Worm (Caenorhabditis elegans): Measurements from ENCODE around the gene T05A7.3.

T05A7.3 gene

ce11 chrII:4640748-4641147 is 34.8 kb upstream of the T05A7.3 start:
- TF ChIP-seq sem-2 (GFP tag; optimal IDR thresholded peaks at IDR 0.05) (no peak), unc-39 (tag; optimal IDR thresholded peaks at IDR 0.05) (no peak), ces-1 (GFP tag; optimal IDR thresholded peaks at IDR 0.05) (peak; percentile 78), drap-1 (GFP tag; optimal IDR thresholded peaks at IDR 0.05) (no peak), ham-2 (GFP tag; optimal IDR thresholded peaks at IDR 0.05) (no peak), unc-120 (tag; optimal IDR thresholded peaks at IDR 0.05; ENCODE audit: poor library complexity, severe bottlenecking) (peak; percentile 47), lin-32 (GFP tag; optimal IDR thresholded peaks at IDR 0.05) (peak; percentile 67), lsy-2 (tag; optimal IDR thresholded peaks at IDR 0.05) (peak; percentile 4), nhr-28 (tag; optimal IDR thresholded peaks at IDR 0.05) (no peak), pha-4 (tag; optimal IDR thresholded peaks at IDR 0.05) (no peak), elt-3 (tag; optimal IDR thresholded peaks at IDR 0.05) (no peak), cnd-1 (tag; optimal IDR thresholded peaks at IDR 0.05) (peak; percentile 91), nhr-237 (tag; optimal IDR thresholded peaks at IDR 0.05) (no peak), mep-1 (tag; optimal IDR thresholded peaks at IDR 0.05) (peak; percentile 72), mls-2 (tag; optimal IDR thresholded peaks at IDR 0.05) (peak; percentile 21), ceh-83 (GFP tag; optimal IDR thresholded peaks at IDR 0.05) (no peak), ceh-39 (tag; optimal IDR thresholded peaks at IDR 0.05) (no peak), hlh-1 (tag; optimal IDR thresholded peaks at IDR 0.05) (no peak)

DNA sequence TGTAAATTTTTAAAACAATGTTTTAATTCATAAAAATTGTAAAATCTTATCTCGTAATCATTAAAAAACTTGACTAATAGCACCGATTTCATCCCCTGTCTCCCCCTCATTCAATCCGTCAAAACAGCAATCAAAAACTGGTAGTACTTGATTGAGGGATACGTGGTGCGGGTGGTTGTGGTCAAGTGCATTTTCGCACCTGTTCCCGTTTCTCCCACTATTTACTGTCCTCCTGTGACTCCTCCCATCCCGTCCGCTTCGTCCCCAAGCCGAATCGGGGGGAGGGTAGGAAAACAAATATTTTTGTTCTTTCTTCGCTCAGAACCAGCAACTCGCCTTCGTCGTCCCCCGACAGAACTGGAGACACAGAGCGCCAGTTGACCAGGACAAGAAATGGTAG is 26.8 kb upstream of the T05A7.3 start, which contains the start of gene lgc-27:
Gene lgc-27 (plus strand): TSS at position 301 of the 400 bp plus-strand sequence.
- TF ChIP-seq pha-4 (tag; optimal IDR thresholded peaks at IDR 0.05) = peak; percentile 55
- no peak for TF ChIP-seq unc-62 (GFP tag; optimal IDR thresholded peaks at IDR 0.05)
- no peak for TF ChIP-seq ztf-11 (tag; optimal IDR thresholded peaks at IDR 0.05)
- TF ChIP-seq tbx-8 (GFP tag; optimal IDR thresholded peaks at IDR 0.05) = no peak
- TF ChIP-seq elt-3 (tag; optimal IDR thresholded peaks at IDR 0.05) = no peak
- TF ChIP-seq unc-120 (tag; optimal IDR thresholded peaks at IDR 0.05; ENCODE audit: poor library complexity, severe bottlenecking) = no peak
- no peak for TF ChIP-seq nhr-12 (tag; optimal IDR thresholded peaks at IDR 0.05)
- no peak for TF ChIP-seq nhr-2 (tag; optimal IDR thresholded peaks at IDR 0.05)
- TF ChIP-seq ceh-43 (GFP tag; optimal IDR thresholded peaks at IDR 0.05) = no peak

ce11 chrII:4650072-4650471 is 25.5 kb upstream of the T05A7.3 start:
- TF ChIP-seq hlh-1 (tag; optimal IDR thresholded peaks at IDR 0.05) (peak; percentile 31), drap-1 (GFP tag; optimal IDR thresholded peaks at IDR 0.05) (no peak)

DNA sequence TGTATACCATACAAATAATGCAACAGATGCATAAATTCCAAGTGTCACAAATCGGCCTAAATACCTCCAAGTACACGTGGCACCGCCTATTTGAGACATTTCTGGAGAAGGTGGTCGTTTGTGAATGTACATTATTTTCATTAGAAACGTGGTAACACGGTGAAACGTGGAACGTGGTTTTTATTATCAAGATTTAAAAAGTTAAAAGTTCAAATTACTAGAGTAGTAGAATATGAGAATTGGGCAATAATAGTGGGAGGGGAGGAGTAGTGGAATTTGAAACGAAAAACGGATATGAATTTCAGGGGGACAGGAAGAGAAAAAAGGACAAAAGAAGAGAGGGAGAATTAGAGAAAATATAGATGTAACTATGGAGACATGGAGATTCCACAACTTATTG is 19.7 kb upstream of the T05A7.3 start, which contains the start of gene fut-6:
Gene fut-6 (minus strand): TSS at position 101 of the 400 bp plus-strand sequence.
- TF ChIP-seq ham-2 (GFP tag; optimal IDR thresholded peaks at IDR 0.05) (no peak), sptf-1 (tag; optimal IDR thresholded peaks at IDR 0.05) (no peak)

DNA sequence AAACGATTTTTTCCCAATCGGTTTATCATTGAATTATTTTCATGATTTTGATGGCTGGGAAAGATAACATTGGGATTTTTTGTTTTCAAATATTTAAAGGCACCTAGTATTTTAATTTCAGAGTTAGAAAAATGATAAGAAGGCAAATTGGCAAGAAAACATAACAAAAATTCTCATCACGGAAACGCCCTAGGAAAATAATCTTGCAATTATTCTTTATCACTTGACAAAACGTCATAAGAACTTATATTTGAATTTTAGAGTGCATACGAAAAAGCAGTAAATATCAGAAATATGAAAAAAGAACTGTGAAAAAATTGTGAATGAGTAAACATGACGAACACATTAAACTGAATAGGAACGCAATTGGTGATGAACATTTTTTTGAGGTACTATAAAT is 18.2 kb upstream of the T05A7.3 start:
- TF ChIP-seq unc-120 (tag; optimal IDR thresholded peaks at IDR 0.05; ENCODE audit: poor library complexity, severe bottlenecking) = no peak
- no peak for TF ChIP-seq bed-3 (GFP tag; optimal IDR thresholded peaks at IDR 0.05)
- no peak for TF ChIP-seq nhr-2 (tag; optimal IDR thresholded peaks at IDR 0.05)
- TF ChIP-seq hlh-1 (tag; optimal IDR thresholded peaks at IDR 0.05) = no peak
- TF ChIP-seq nhr-237 (tag; optimal IDR thresholded peaks at IDR 0.05) = no peak
- no peak for TF ChIP-seq ceh-83 (GFP tag; optimal IDR thresholded peaks at IDR 0.05)
- TF ChIP-seq ceh-43 (GFP tag; optimal IDR thresholded peaks at IDR 0.05) = no peak
- no peak for TF ChIP-seq tbx-8 (GFP tag; optimal IDR thresholded peaks at IDR 0.05)
- no peak for TF ChIP-seq unc-39 (tag; optimal IDR thresholded peaks at IDR 0.05)
- TF ChIP-seq nhr-76 (tag; optimal IDR thresholded peaks at IDR 0.05) = no peak
- TF ChIP-seq drap-1 (GFP tag; optimal IDR thresholded peaks at IDR 0.05) = no peak
- no peak for TF ChIP-seq snpc-4 (tag; optimal IDR thresholded peaks at IDR 0.05)
- no peak for TF ChIP-seq ztf-11 (tag; optimal IDR thresholded peaks at IDR 0.05)
- no peak for TF ChIP-seq lin-13 (tag; optimal IDR thresholded peaks at IDR 0.05)
- TF ChIP-seq ces-1 (GFP tag; optimal IDR thresholded peaks at IDR 0.05) = no peak
- TF ChIP-seq elt-1 (tag; optimal IDR thresholded peaks at IDR 0.05; ENCODE audit: borderline replicate concordance, insufficient read depth) = no peak
- TF ChIP-seq cnd-1 (tag; optimal IDR thresholded peaks at IDR 0.05) = no peak
- no peak for TF ChIP-seq elt-3 (tag; optimal IDR thresholded peaks at IDR 0.05)
- no peak for TF ChIP-seq lsy-2 (tag; optimal IDR thresholded peaks at IDR 0.05)

ce11 chrII:4658245-4658644 is 17.3 kb upstream of the T05A7.3 start:
- TF ChIP-seq mab-5 (tag; optimal IDR thresholded peaks at IDR 0.05) = no peak
- no peak for TF ChIP-seq ceh-39 (tag; optimal IDR thresholded peaks at IDR 0.05)
- TF ChIP-seq drap-1 (GFP tag; optimal IDR thresholded peaks at IDR 0.05) = no peak
- no peak for TF ChIP-seq blmp-1 (tag; optimal IDR thresholded peaks at IDR 0.05)
- no peak for TF ChIP-seq nhr-28 (tag; optimal IDR thresholded peaks at IDR 0.05)
- TF ChIP-seq sptf-1 (tag; optimal IDR thresholded peaks at IDR 0.05) = no peak
- TF ChIP-seq elt-3 (tag; optimal IDR thresholded peaks at IDR 0.05) = no peak
- no peak for TF ChIP-seq mls-2 (tag; optimal IDR thresholded peaks at IDR 0.05)
- no peak for TF ChIP-seq zip-8 (tag; optimal IDR thresholded peaks at IDR 0.05)
- no peak for TF ChIP-seq tbx-8 (GFP tag; optimal IDR thresholded peaks at IDR 0.05)
- no peak for TF ChIP-seq lin-32 (GFP tag; optimal IDR thresholded peaks at IDR 0.05)

Data from whole organism, mixed stage, embryonic.